Worm (Caenorhabditis elegans) whole organism, L1 larva: ENCODE results near the gene M153.3.

Source experiments
- lin-39 ChIP-seq: fragments of 150-350 bp; optimal IDR thresholded peaks from 2 replicates; lab custom pipeline; 2014; ENCODE audit warnings: missing biosample characterization, missing genetic modification reagents, missing genetic modification characterization
- ztf-11 ChIP-seq, 2 experiments: sonication (generic microtip); optimal IDR thresholded peaks; 2 replicates each; lab custom pipeline; 2016 to 2017; ENCODE audit warnings: missing genetic modification characterization in 2 of 2, missing biosample characterization in 1 of 2, missing compliant biosample characterization in 1 of 2

DNA sequence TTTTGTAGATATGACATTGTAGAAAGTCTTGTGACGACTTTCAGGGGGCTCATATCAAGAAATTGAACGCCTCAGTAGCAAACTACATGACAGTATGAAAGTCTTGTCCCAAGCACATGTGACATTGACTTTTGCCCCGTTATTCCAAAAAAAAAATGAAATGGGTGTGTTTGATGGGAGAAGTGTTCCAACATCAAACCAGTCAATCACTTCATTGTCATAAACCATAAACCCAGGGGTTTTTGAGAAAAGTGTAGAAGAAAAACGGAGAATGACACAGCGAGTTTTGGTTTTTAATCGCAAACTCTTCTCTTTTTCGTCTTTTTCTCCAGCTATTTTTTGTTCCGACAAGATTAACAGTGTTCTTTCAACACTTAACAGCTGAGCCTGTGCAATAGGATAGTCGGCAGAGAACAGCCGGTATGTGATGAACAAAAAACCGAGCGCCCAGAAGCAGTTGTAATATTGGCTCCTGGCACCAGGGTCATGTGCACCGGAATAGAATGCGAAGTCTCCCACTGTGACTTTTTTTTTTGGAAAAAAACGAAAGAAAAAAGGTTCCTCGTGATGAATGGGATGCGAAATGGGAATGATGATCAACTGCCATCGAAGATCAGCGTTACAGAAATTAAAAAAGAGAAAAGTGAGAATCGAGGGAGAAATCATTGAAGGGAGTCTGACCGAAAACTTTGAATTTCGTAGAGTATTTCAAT lies 43.3 kb downstream of the M153.3 start:
- TF ChIP-seq lin-39 (tag; lab: Kevin White, UChicago) = no peak
- no peak for TF ChIP-seq ztf-11 (tag; optimal IDR thresholded peaks at IDR 0.05; lab: Kevin White, UChicago)
